Fruit fly (Drosophila melanogaster): ENCODE results near the gene CG13102.
A peak's percentile ranks its signal among the peaks of the same experiment; 100 is the strongest.

The CG13102 gene

dm6 chr2L:8987251-8987937 is 24.6 kb upstream of the CG13102 start:
- peak; percentile 14 for TF ChIP-seq gro (GFP tag; optimal IDR thresholded peaks at IDR 0.05)
- TF ChIP-seq CG10543 (GFP tag; optimal IDR thresholded peaks at IDR 0.05), result peak; percentile 13
- no peak for TF ChIP-seq bigmax (GFP tag; optimal IDR thresholded peaks at IDR 0.05)
- no peak for TF ChIP-seq Sin3A (optimal IDR thresholded peaks at IDR 0.05)
- TF ChIP-seq sug (tag; optimal IDR thresholded peaks at IDR 0.05), result peak; percentile 83
- TF ChIP-seq sens (GFP tag), result peak; percentile 64
- no peak for TF ChIP-seq Dp (GFP tag; optimal IDR thresholded peaks at IDR 0.05)
- TF ChIP-seq CG10147 (GFP tag; optimal IDR thresholded peaks at IDR 0.05), result no peak
- TF ChIP-seq CHES-1-like (GFP tag; optimal IDR thresholded peaks at IDR 0.05), result no peak
- TF ChIP-seq CG7271 (tag; optimal IDR thresholded peaks at IDR 0.05), result no peak
- TF ChIP-seq CG3065 (GFP tag; optimal IDR thresholded peaks at IDR 0.05), result no peak
- TF ChIP-seq CG16813 (GFP tag; IDR thresholded peaks at IDR 0.05; ENCODE audit: partially characterized antibody), result no peak
- no peak for TF ChIP-seq aop (GFP tag; IDR thresholded peaks at IDR 0.05)
- no peak for TF ChIP-seq CG4328 (GFP tag; optimal IDR thresholded peaks at IDR 0.05)
- TF ChIP-seq Gsc (GFP tag; IDR thresholded peaks at IDR 0.05), result no peak
- TF ChIP-seq CG2678 (tag; optimal IDR thresholded peaks at IDR 0.05), result peak; percentile 10
- TF ChIP-seq sqz (GFP tag; optimal IDR thresholded peaks at IDR 0.05), result no peak
- peak in 1 of 2 experiments; percentile 85 for TF ChIP-seq Pdp1 (GFP tag; optimal IDR thresholded peaks at IDR 0.05)
- TF ChIP-seq CG30431 (GFP tag; optimal IDR thresholded peaks at IDR 0.05), result no peak
- TF ChIP-seq ken (GFP tag; IDR thresholded peaks at IDR 0.05), result no peak
- peak; percentile 79 for TF ChIP-seq sd (tag; optimal IDR thresholded peaks at IDR 0.05)
- no peak for TF ChIP-seq TFAM (GFP tag; optimal IDR thresholded peaks at IDR 0.05)
- no peak for TF ChIP-seq CG31388 (GFP tag; optimal IDR thresholded peaks at IDR 0.05)
- no peak for TF ChIP-seq CG12104 (GFP tag; optimal IDR thresholded peaks at IDR 0.05)
- no peak for TF ChIP-seq HLH54F (GFP tag; optimal IDR thresholded peaks at IDR 0.05)
- no peak for TF ChIP-seq Ptx1 (GFP tag; IDR thresholded peaks at IDR 0.05)
- peak; percentile 93 for TF ChIP-seq exex (tag; optimal IDR thresholded peaks at IDR 0.05)
- TF ChIP-seq lab (GFP tag; optimal IDR thresholded peaks at IDR 0.05), result peak; percentile 15
- TF ChIP-seq CG13775 (GFP tag; optimal IDR thresholded peaks at IDR 0.05), result no peak
- no peak for TF ChIP-seq CG12744 (GFP tag; optimal IDR thresholded peaks at IDR 0.05)
- no peak for TF ChIP-seq Doc3 (GFP tag; IDR thresholded peaks at IDR 0.05; ENCODE audit: partially characterized antibody)
- TF ChIP-seq CG34376 (GFP tag; optimal IDR thresholded peaks at IDR 0.05), result peak; percentile 98
- no peak for TF ChIP-seq Spps (tag; optimal IDR thresholded peaks at IDR 0.05)
- no peak for TF ChIP-seq nmo (GFP tag; optimal IDR thresholded peaks at IDR 0.05)
- TF ChIP-seq CG30403 (GFP tag; optimal IDR thresholded peaks at IDR 0.05), result no peak
- TF ChIP-seq BtbVII (GFP tag; optimal IDR thresholded peaks at IDR 0.05), result peak; percentile 32
- no peak for TF ChIP-seq MBD-R2 (GFP tag; IDR thresholded peaks at IDR 0.05)
- peak; percentile 25 for TF ChIP-seq CG18599 (GFP tag; optimal IDR thresholded peaks at IDR 0.05)
- TF ChIP-seq CG9797 (GFP tag; optimal IDR thresholded peaks at IDR 0.05), result no peak
- no peak for TF ChIP-seq CG17612 (GFP tag; IDR thresholded peaks at IDR 0.05)
- TF ChIP-seq Hmx (GFP tag; optimal IDR thresholded peaks at IDR 0.05), result no peak
- TF ChIP-seq CG2202 (tag; optimal IDR thresholded peaks at IDR 0.05), result no peak
- no peak for TF ChIP-seq org-1 (GFP tag; optimal IDR thresholded peaks at IDR 0.05)
- TF ChIP-seq z (GFP tag; IDR thresholded peaks at IDR 0.05), result no peak
- peak; percentile 41 for TF ChIP-seq Med (GFP tag)
- TF ChIP-seq CG6765 (GFP tag; optimal IDR thresholded peaks at IDR 0.05), result no peak
- TF ChIP-seq ash1 (GFP tag; optimal IDR thresholded peaks at IDR 0.05), result no peak
- no peak for TF ChIP-seq Adf1 (GFP tag; IDR thresholded peaks at IDR 0.05)
- no peak for TF ChIP-seq Fer2 (tag; optimal IDR thresholded peaks at IDR 0.05)
- no peak for TF ChIP-seq HmgD (GFP tag; optimal IDR thresholded peaks at IDR 0.05)
- no peak for TF ChIP-seq sob (GFP tag; IDR thresholded peaks at IDR 0.05)
